Fruit fly (Drosophila melanogaster) whole organism, prepupa: ENCODE results near the gene Hakai.

ENCODE experiments used
- Blimp-1 ChIP-seq: fragments of 200-800 bp; sonication (Bioruptor generic); optimal IDR thresholded peaks from 3 replicates; lab custom pipeline; 2017; ENCODE audit warnings: missing biosample characterization, missing genetic modification characterization, mild to moderate bottlenecking, moderate library complexity, missing genetic modification reagents
- CG10631 ChIP-seq: fragments of 200-800 bp; sonication (Bioruptor generic); optimal IDR thresholded peaks from 2 replicates; lab custom pipeline; 2016; ENCODE audit warnings: missing biosample characterization, missing genetic modification characterization
- CG11902 ChIP-seq: fragments of 200-800 bp; sonication (Bioruptor generic); optimal IDR thresholded peaks from 3 replicates; lab custom pipeline; 2016; ENCODE audit warnings: missing biosample characterization, missing genetic modification characterization
- CG16779 ChIP-seq: fragments of 200-800 bp; sonication (Bioruptor generic); optimal IDR thresholded peaks from 3 replicates; lab custom pipeline; 2017; ENCODE audit warnings: missing biosample characterization, mild to moderate bottlenecking, missing genetic modification characterization
- CG3032 ChIP-seq: fragments of 200-800 bp; optimal IDR thresholded peaks from 2 replicates; lab custom pipeline; 2019; ENCODE audit warnings: missing biosample characterization, mild to moderate bottlenecking, missing genetic modification characterization, moderate library complexity
- CG31627 ChIP-seq: fragments of 200-800 bp; sonication (Bioruptor generic); optimal IDR thresholded peaks from 3 replicates; lab custom pipeline; 2016; ENCODE audit warnings: missing biosample characterization, missing genetic modification characterization
- CG32006 ChIP-seq: fragments of 200-800 bp; sonication (Bioruptor generic); optimal IDR thresholded peaks from 3 replicates; lab custom pipeline; 2017; ENCODE audit warnings: missing biosample characterization, mild to moderate bottlenecking, missing genetic modification characterization
- CG3919 ChIP-seq: fragments of 200-800 bp; sonication (Bioruptor generic); optimal IDR thresholded peaks from 3 replicates; lab custom pipeline; 2016; ENCODE audit warnings: missing biosample characterization, missing genetic modification characterization
- CG6163 ChIP-seq: fragments of 200-800 bp; sonication (Bioruptor generic); IDR thresholded peaks from 3 replicates; pipeline ENCODE4 v1.3.6; 2022; ENCODE audit warnings: missing biosample characterization, missing genetic modification characterization
- CG6792 ChIP-seq: fragments of 200-800 bp; sonication (Bioruptor generic); optimal IDR thresholded peaks from 3 replicates; lab custom pipeline; 2016; ENCODE audit warnings: missing biosample characterization, missing genetic modification characterization
- CG6854 ChIP-seq: fragments of 200-800 bp; sonication (Bioruptor generic); optimal IDR thresholded peaks from 2 replicates; lab custom pipeline; 2017; ENCODE audit warnings: missing biosample characterization, mild to moderate bottlenecking, missing genetic modification characterization
- CG7368 ChIP-seq: fragments of 200-800 bp; sonication (Bioruptor generic); optimal IDR thresholded peaks from 3 replicates; lab custom pipeline; 2016; ENCODE audit warnings: missing biosample characterization, missing genetic modification characterization
- CG8119 ChIP-seq: fragments of 200-800 bp; sonication (Bioruptor generic); IDR thresholded peaks from 3 replicates; pipeline ENCODE4 v1.3.6; 2022; ENCODE audit warnings: missing biosample characterization, missing genetic modification characterization
- CG8319 ChIP-seq: fragments of 200-800 bp; sonication (Bioruptor generic); optimal IDR thresholded peaks from 3 replicates; lab custom pipeline; 2016; ENCODE audit warnings: missing biosample characterization, missing genetic modification characterization
- Eip75B ChIP-seq: fragments of 200-800 bp; sonication (Bioruptor generic); optimal IDR thresholded peaks from 3 replicates; lab custom pipeline; 2016; ENCODE audit warnings: missing biosample characterization, missing genetic modification characterization
- Eip78C ChIP-seq: fragments of 200-800 bp; sonication (Bioruptor generic); peaks from one replicate; lab custom pipeline; 2016; ENCODE audit warnings: missing biosample characterization, missing genetic modification characterization
- Eip93F ChIP-seq: fragments of 200-800 bp; sonication (Bioruptor generic); optimal IDR thresholded peaks from 2 replicates; lab custom pipeline; 2016; ENCODE audit warnings: missing biosample characterization, mild to moderate bottlenecking, missing genetic modification characterization
- Hr38 ChIP-seq: sonication (Bioruptor generic); optimal IDR thresholded peaks from 2 replicates; lab custom pipeline; 2016; ENCODE audit warnings: missing biosample characterization, missing genetic modification characterization
- Hr39 ChIP-seq: fragments of 200-800 bp; sonication (Bioruptor generic); optimal IDR thresholded peaks from 2 replicates; lab custom pipeline; 2016; ENCODE audit warnings: missing biosample characterization, missing genetic modification characterization
- Hr4 ChIP-seq: fragments of 200-800 bp; sonication (Bioruptor generic); optimal IDR thresholded peaks from 3 replicates; lab custom pipeline; 2016; ENCODE audit warnings: missing biosample characterization, missing genetic modification characterization
- Lpt ChIP-seq: fragments of 200-800 bp; sonication (Bioruptor generic); optimal IDR thresholded peaks from 3 replicates; lab custom pipeline; 2016; ENCODE audit warnings: missing biosample characterization, missing genetic modification characterization
- Met ChIP-seq: fragments of 200-800 bp; sonication (Bioruptor generic); optimal IDR thresholded peaks from 3 replicates; lab custom pipeline; 2016; ENCODE audit warnings: missing biosample characterization, missing genetic modification characterization
- OdsH ChIP-seq: fragments of 200-800 bp; sonication (Bioruptor generic); optimal IDR thresholded peaks from 3 replicates; lab custom pipeline; 2016; ENCODE audit warnings: missing biosample characterization, missing genetic modification characterization
- Smox ChIP-seq: fragments of 200-800 bp; sonication (Bioruptor generic); optimal IDR thresholded peaks from 3 replicates; lab custom pipeline; 2016; ENCODE audit warnings: missing biosample characterization, missing genetic modification characterization
- Sox102F ChIP-seq: fragments of 200-800 bp; sonication (Bioruptor generic); optimal IDR thresholded peaks from 2 replicates; lab custom pipeline; 2016; ENCODE audit warnings: missing biosample characterization, mild to moderate bottlenecking, missing genetic modification characterization
- Sox14 ChIP-seq: fragments of 200-800 bp; sonication (Bioruptor generic); optimal IDR thresholded peaks from 3 replicates; lab custom pipeline; 2016; ENCODE audit warnings: missing biosample characterization, missing genetic modification characterization
- Sox15 ChIP-seq: fragments of 200-800 bp; sonication (Bioruptor generic); optimal IDR thresholded peaks from 3 replicates; lab custom pipeline; 2016; ENCODE audit warnings: missing biosample characterization, missing genetic modification characterization
- achi ChIP-seq: fragments of 200-800 bp; sonication (Bioruptor generic); optimal IDR thresholded peaks from 3 replicates; lab custom pipeline; 2016; ENCODE audit warnings: missing biosample characterization, missing genetic modification characterization
- acj6 ChIP-seq: fragments of 200-800 bp; sonication (Bioruptor generic); optimal IDR thresholded peaks from 3 replicates; lab custom pipeline; 2016; ENCODE audit warnings: missing biosample characterization, missing genetic modification characterization
- cyc ChIP-seq: fragments of 200-800 bp; sonication (Bioruptor generic); optimal IDR thresholded peaks from 3 replicates; lab custom pipeline; 2016; ENCODE audit warnings: missing biosample characterization, missing genetic modification characterization
- eg ChIP-seq: fragments of 200-800 bp; sonication (Bioruptor generic); IDR thresholded peaks from 3 replicates; pipeline ENCODE4 v1.3.6; 2022; ENCODE audit warnings: missing biosample characterization, missing genetic modification characterization
- esn ChIP-seq: fragments of 200-800 bp; sonication (Bioruptor generic); optimal IDR thresholded peaks from 2 replicates; lab custom pipeline; 2016; ENCODE audit warnings: missing biosample characterization, mild to moderate bottlenecking, missing genetic modification characterization, moderate library complexity
- fd59A ChIP-seq: fragments of 200-800 bp; sonication (Bioruptor generic); optimal IDR thresholded peaks from 2 replicates; lab custom pipeline; 2017; ENCODE audit warnings: missing biosample characterization, mild to moderate bottlenecking, missing genetic modification characterization, missing genetic modification reagents
- fd85E ChIP-seq: fragments of 200-800 bp; sonication (Bioruptor generic); optimal IDR thresholded peaks from 3 replicates; lab custom pipeline; 2016; ENCODE audit warnings: missing biosample characterization, missing genetic modification characterization
- fkh ChIP-seq: fragments of 200-800 bp; sonication (Bioruptor generic); optimal IDR thresholded peaks from 3 replicates; lab custom pipeline; 2017; ENCODE audit warnings: missing biosample characterization, mild to moderate bottlenecking, missing genetic modification characterization, moderate library complexity
- lz ChIP-seq: fragments of 200-800 bp; sonication (Bioruptor generic); optimal IDR thresholded peaks from 3 replicates; lab custom pipeline; 2016; ENCODE audit warnings: missing biosample characterization, missing genetic modification characterization
- net ChIP-seq: fragments of 200-800 bp; sonication (Bioruptor generic); optimal IDR thresholded peaks from 3 replicates; lab custom pipeline; 2016; ENCODE audit warnings: missing biosample characterization, missing genetic modification characterization
- pdm3 ChIP-seq: fragments of 200-800 bp; sonication (Bioruptor generic); optimal IDR thresholded peaks from 3 replicates; lab custom pipeline; 2016; ENCODE audit warnings: missing biosample characterization, missing genetic modification characterization
- ss ChIP-seq, 2 experiments: fragments of 200-800 bp; sonication (Bioruptor generic); optimal IDR thresholded peaks; 2 replicates in 1 of 2; 3 replicates in 1 of 2; lab custom pipeline; 2017 to 2018; ENCODE audit warnings: mild to moderate bottlenecking in 2 of 2, missing biosample characterization in 2 of 2, missing genetic modification characterization in 2 of 2, moderate library complexity in 1 of 2
- svp ChIP-seq: fragments of 200-800 bp; sonication (Bioruptor generic); peaks from one replicate; lab custom pipeline; 2016; ENCODE audit warnings: missing biosample characterization, missing genetic modification characterization
- topi ChIP-seq: fragments of 200-800 bp; sonication (Bioruptor generic); optimal IDR thresholded peaks from 3 replicates; lab custom pipeline; 2016; ENCODE audit warnings: missing biosample characterization, missing genetic modification characterization
- vri ChIP-seq: fragments of 200-800 bp; sonication (Bioruptor generic); optimal IDR thresholded peaks from 3 replicates; lab custom pipeline; 2016; ENCODE audit warnings: missing biosample characterization, mild to moderate bottlenecking, missing genetic modification characterization

Hakai gene

dm6 chr2L:19577187-19577765, 5.0 kb downstream of the Hakai start, which contains the start of the genes spi and msb1l:
Gene spi (minus strand): TSS chr2L:19577315.
Gene msb1l (plus strand): TSS chr2L:19577701.
- TF ChIP-seq esn (GFP tag; lab: Kevin White, UChicago) (peak; percentile 55), Smox (GFP tag; lab: Kevin White, UChicago) (peak; percentile 45), CG10631 (peak; percentile 66), CG11902 (GFP tag; lab: Kevin White, UChicago) (peak; percentile 5), pdm3 (GFP tag; lab: Kevin White, UChicago) (peak; percentile 42), eg (0 out of 3 replicates have a peak, but pooled peaks have one; percentile 2), lz (peak; percentile 33), CG8319 (GFP tag; lab: Kevin White, UChicago) (peak; percentile 16), Blimp-1 (GFP tag; lab: Kevin White, UChicago) (peak; percentile 14), CG3032 (peak; percentile 57), CG6792 (no peak), topi (GFP tag; lab: Kevin White, UChicago) (peak; percentile 12), CG6163 (GFP tag; lab: Robert Waterston, UW) (no peak), CG3919 (GFP tag; lab: Kevin White, UChicago) (peak; percentile 15), achi (GFP tag; lab: Kevin White, UChicago) (peak; percentile 12), Sox15 (GFP tag; lab: Kevin White, UChicago) (peak; percentile 21), vri (GFP tag; lab: Kevin White, UChicago) (no peak), Hr4 (GFP tag; lab: Kevin White, UChicago) (peak; percentile 27), cyc (GFP tag; lab: Kevin White, UChicago) (peak; percentile 48), Hr39 (peak; percentile 9), CG7368 (no peak), acj6 (GFP tag; lab: Kevin White, UChicago) (peak; percentile 41), fd85E (no peak), Hr38 (GFP tag; lab: Kevin White, UChicago) (no peak), Sox14 (GFP tag; lab: Kevin White, UChicago) (peak; percentile 1), svp (GFP tag; lab: Kevin White, UChicago) (no peak), OdsH (GFP tag; lab: Kevin White, UChicago) (peak; percentile 50), Eip78C (GFP tag; lab: Kevin White, UChicago) (peak; percentile 58), Met (GFP tag; lab: Kevin White, UChicago) (peak; percentile 25), CG31627 (peak; percentile 12)

dm6 chr2L:19576299-19576971, 5.8 kb downstream of the Hakai start:
- TF ChIP-seq ss (GFP tag; optimal IDR thresholded peaks at IDR 0.05; lab: Kevin White, UChicago) (peak in 1 of 2 experiments; percentile 22), fkh (GFP tag; lab: Kevin White, UChicago) (peak; percentile 73), Eip78C (GFP tag; lab: Kevin White, UChicago) (peak; percentile 87), eg (0 out of 3 replicates have a peak, but pooled peaks have one; percentile 33), Lpt (GFP tag; lab: Kevin White, UChicago) (no peak), fd59A (GFP tag; lab: Kevin White, UChicago) (peak; percentile 31), Sox102F (GFP tag; lab: Kevin White, UChicago) (peak; percentile 1), CG6854 (GFP tag; lab: Kevin White, UChicago) (peak; percentile 3), CG3919 (GFP tag; lab: Kevin White, UChicago) (no peak), Blimp-1 (GFP tag; lab: Kevin White, UChicago) (peak; percentile 12), Eip93F (GFP tag; lab: Kevin White, UChicago) (no peak), CG32006 (GFP tag; lab: Kevin White, UChicago) (peak; percentile 20), CG16779 (tag; lab: Kevin White, UChicago) (peak; percentile 3), CG10631 (no peak), CG3032 (no peak), CG6163 (GFP tag; lab: Robert Waterston, UW) (peak; percentile 63; the same call in 2 of the 3 replicates), fd85E (peak; percentile 32), lz (no peak), CG11902 (GFP tag; lab: Kevin White, UChicago) (no peak), Eip75B (peak; percentile 22), net (GFP tag; lab: Kevin White, UChicago) (no peak), cyc (GFP tag; lab: Kevin White, UChicago) (no peak), CG8119 (no peak)
